Worm (Caenorhabditis elegans) whole organism, young adult: ENCODE data around the gene B0244.15.

Experiments used
- B0019.2 ChIP-seq: fragments of 200-800 bp; sonication (Bioruptor generic); conservative IDR thresholded peaks from 2 replicates; pipeline ENCODE4 v1.3.6; 2022; ENCODE audit warnings: missing genetic modification reagents, missing genetic modification characterization, missing compliant biosample characterization
- B0035.1 ChIP-seq: sonication (generic microtip); optimal IDR thresholded peaks from 2 replicates; lab custom pipeline; 2016; ENCODE audit warnings: missing genetic modification characterization, mild to moderate bottlenecking, missing compliant biosample characterization, missing genotype, missing genetic modification reagents
- B0261.1 ChIP-seq: sonication (generic microtip); optimal IDR thresholded peaks from 2 replicates; lab custom pipeline; 2016; ENCODE audit warnings: mild to moderate bottlenecking, missing genetic modification characterization, moderate library complexity, missing compliant biosample characterization
- D2030.7 ChIP-seq: fragments of 200-800 bp; sonication (Bioruptor generic); IDR thresholded peaks from 2 replicates; pipeline ENCODE4 v1.3.6; 2022; ENCODE audit warnings: missing genetic modification reagents, missing genetic modification characterization, missing compliant biosample characterization
- F10E7.11 ChIP-seq: sonication (generic microtip); optimal IDR thresholded peaks from 2 replicates; lab custom pipeline; 2017; ENCODE audit warnings: mild to moderate bottlenecking, missing genetic modification characterization, moderate library complexity, missing compliant biosample characterization
- F22D6.2 ChIP-seq: sonication (generic microtip); optimal IDR thresholded peaks from 2 replicates; lab custom pipeline; 2016; ENCODE audit warnings: mild to moderate bottlenecking, missing genetic modification characterization, missing compliant biosample characterization
- F33H1.4 ChIP-seq: fragments of 200-800 bp; sonication (Bioruptor generic); IDR thresholded peaks from 2 replicates; pipeline ENCODE4 v1.3.6; 2022; ENCODE audit warnings: missing genetic modification reagents, missing genetic modification characterization, missing compliant biosample characterization
- F57A8.1 ChIP-seq: fragments of 200-800 bp; sonication (Bioruptor generic); optimal IDR thresholded peaks from 2 replicates; lab custom pipeline; 2018; ENCODE audit warnings: mild to moderate bottlenecking, missing genetic modification characterization, moderate library complexity, missing compliant biosample characterization
- F57C9.4 ChIP-seq: sonication (generic microtip); optimal IDR thresholded peaks from 2 replicates; lab custom pipeline; 2017; ENCODE audit warnings: mild to moderate bottlenecking, missing genetic modification characterization, missing compliant biosample characterization
- Y53F4B.3 ChIP-seq: fragments of 200-800 bp; sonication (Bioruptor generic); IDR thresholded peaks from 2 replicates; pipeline ENCODE4 v1.3.6; 2022; ENCODE audit warnings: missing genetic modification reagents, missing genetic modification characterization, missing compliant biosample characterization
- Y56A3A.18 ChIP-seq: fragments of 200-800 bp; sonication (Bioruptor generic); IDR thresholded peaks from 2 replicates; pipeline ENCODE4 v1.3.6; 2022; ENCODE audit warnings: missing genetic modification reagents, missing genetic modification characterization, missing compliant biosample characterization
- Y79H2A.3 ChIP-seq: fragments of 200-800 bp; sonication (Bioruptor generic); conservative IDR thresholded peaks from 2 replicates; pipeline ENCODE4 v1.3.6; 2022; ENCODE audit warnings: missing genetic modification reagents, missing genetic modification characterization, missing compliant biosample characterization
- Y95B8A.8 ChIP-seq: fragments of 200-800 bp; sonication (Bioruptor generic); IDR thresholded peaks from 2 replicates; pipeline ENCODE4 v1.3.6; 2022; ENCODE audit warnings: missing genetic modification reagents, missing genetic modification characterization, missing compliant biosample characterization
- aptf-2 ChIP-seq: fragments of 200-800 bp; sonication (Bioruptor generic); conservative IDR thresholded peaks from 2 replicates; pipeline ENCODE4 v1.3.6; 2022; ENCODE audit warnings: missing genetic modification reagents, missing genetic modification characterization, missing compliant biosample characterization
- attf-3 ChIP-seq: fragments of 200-800 bp; sonication (Bioruptor generic); conservative IDR thresholded peaks from 2 replicates; pipeline ENCODE4 v1.3.6; 2022; ENCODE audit warnings: missing genetic modification reagents, missing genetic modification characterization, missing compliant biosample characterization
- attf-5 ChIP-seq: fragments of 200-800 bp; sonication (Bioruptor generic); optimal IDR thresholded peaks from 2 replicates; lab custom pipeline; 2018; ENCODE audit warnings: mild to moderate bottlenecking, missing genetic modification characterization, missing compliant biosample characterization
- attf-6 ChIP-seq: fragments of 200-800 bp; sonication (Bioruptor generic); IDR thresholded peaks from 2 replicates; pipeline ENCODE4 v1.3.6; 2022; ENCODE audit warnings: missing genetic modification reagents, missing genetic modification characterization, missing compliant biosample characterization
- bed-2 ChIP-seq: fragments of 200-800 bp; sonication (Bioruptor generic); IDR thresholded peaks from 2 replicates; pipeline ENCODE4 v1.3.6; 2022; ENCODE audit warnings: missing genetic modification reagents, missing genetic modification characterization, missing compliant biosample characterization
- ccch-3 ChIP-seq: fragments of 200-800 bp; sonication (Bioruptor generic); optimal IDR thresholded peaks from 2 replicates; lab custom pipeline; 2018; ENCODE audit warnings: mild to moderate bottlenecking, missing genetic modification characterization, missing compliant biosample characterization
- ceh-100 ChIP-seq: fragments of 200-800 bp; sonication (Bioruptor generic); IDR thresholded peaks from 2 replicates; pipeline ENCODE4 v1.3.6; 2022; ENCODE audit warnings: missing genetic modification reagents, missing genetic modification characterization, missing compliant biosample characterization
- chd-7 ChIP-seq: sonication (generic microtip); optimal IDR thresholded peaks from 2 replicates; lab custom pipeline; 2016; ENCODE audit warnings: mild to moderate bottlenecking, missing genetic modification characterization, moderate library complexity, missing compliant biosample characterization
- dpff-1 ChIP-seq: sonication (generic microtip); optimal IDR thresholded peaks from 2 replicates; lab custom pipeline; 2017; ENCODE audit warnings: mild to moderate bottlenecking, missing genetic modification characterization, missing compliant biosample characterization
- efl-1 ChIP-seq: fragments of 150-350 bp; optimal IDR thresholded peaks from 2 replicates; lab custom pipeline; 2014; ENCODE audit warnings: missing biosample characterization, missing genetic modification reagents, missing genetic modification characterization
- egl-44 ChIP-seq: fragments of 200-800 bp; sonication (Bioruptor generic); IDR thresholded peaks from 2 replicates; pipeline ENCODE4 v1.3.6; 2022; ENCODE audit warnings: missing genetic modification reagents, missing genetic modification characterization, missing compliant biosample characterization
- ets-4 ChIP-seq: fragments of 200-800 bp; sonication (Bioruptor generic); optimal IDR thresholded peaks from 2 replicates; lab custom pipeline; 2018; ENCODE audit warnings: mild to moderate bottlenecking, missing genetic modification characterization, missing compliant biosample characterization
- gei-17 ChIP-seq: fragments of 200-800 bp; sonication (Bioruptor generic); optimal IDR thresholded peaks from 2 replicates; lab custom pipeline; 2018; ENCODE audit warnings: mild to moderate bottlenecking, missing genetic modification characterization, missing compliant biosample characterization
- hlh-12 ChIP-seq: sonication (generic microtip); optimal IDR thresholded peaks from 2 replicates; lab custom pipeline; 2016; ENCODE audit warnings: missing genetic modification characterization, missing compliant biosample characterization
- hlh-26 ChIP-seq: fragments of 200-800 bp; sonication (Bioruptor generic); conservative IDR thresholded peaks from 2 replicates; pipeline ENCODE4 v1.3.6; 2022; ENCODE audit warnings: missing genetic modification reagents, missing genetic modification characterization, missing compliant biosample characterization
- hmg-1.2 ChIP-seq: fragments of 200-800 bp; sonication (Bioruptor generic); IDR thresholded peaks from 2 replicates; pipeline ENCODE4 v1.3.6; 2022; ENCODE audit warnings: missing genetic modification reagents, missing genetic modification characterization, missing compliant biosample characterization
- hmg-20 ChIP-seq: fragments of 200-800 bp; sonication (Bioruptor generic); IDR thresholded peaks from 2 replicates; pipeline ENCODE4 v1.3.6; 2022; ENCODE audit warnings: missing genetic modification reagents, missing genetic modification characterization, missing compliant biosample characterization
- hsf-1 ChIP-seq: fragments of 200-800 bp; sonication (Bioruptor generic); IDR thresholded peaks from 2 replicates; pipeline ENCODE4 v1.3.6; 2022; ENCODE audit warnings: missing genetic modification reagents, missing genetic modification characterization, missing compliant biosample characterization
- lag-1 ChIP-seq: fragments of 200-800 bp; sonication (Bioruptor generic); IDR thresholded peaks from 2 replicates; pipeline ENCODE4 v1.3.6; 2022; ENCODE audit warnings: missing genetic modification reagents, missing genetic modification characterization, missing compliant biosample characterization
- let-607 ChIP-seq, 2 experiments: fragments of 200-800 bp in 1 of 2; sonication (Bioruptor generic) in 1 of 2; sonication (generic microtip) in 1 of 2; optimal IDR thresholded peaks; 2 replicates each; lab custom pipeline; 2016 to 2018; ENCODE audit warnings: mild to moderate bottlenecking in 2 of 2, missing compliant biosample characterization in 2 of 2, missing genetic modification characterization in 2 of 2, moderate library complexity in 2 of 2, missing genotype in 1 of 2
- lin-26 ChIP-seq: fragments of 200-800 bp; sonication (Bioruptor generic); IDR thresholded peaks from 2 replicates; pipeline ENCODE4 v1.3.6; 2022; ENCODE audit warnings: missing genetic modification reagents, missing genetic modification characterization, missing compliant biosample characterization
- lin-54 ChIP-seq: fragments of 200-800 bp; sonication (Bioruptor generic); optimal IDR thresholded peaks from 2 replicates; lab custom pipeline; 2018; ENCODE audit warnings: mild to moderate bottlenecking, missing genetic modification characterization, missing compliant biosample characterization
- lir-1 ChIP-seq: fragments of 200-800 bp; sonication (Bioruptor generic); conservative IDR thresholded peaks from 2 replicates; pipeline ENCODE4 v1.3.6; 2022; ENCODE audit warnings: missing genetic modification reagents, missing genetic modification characterization, missing compliant biosample characterization
- lsl-1 ChIP-seq: fragments of 200-800 bp; sonication (Bioruptor generic); optimal IDR thresholded peaks from 2 replicates; lab custom pipeline; 2018; ENCODE audit warnings: mild to moderate bottlenecking, missing genetic modification characterization, moderate library complexity, missing compliant biosample characterization
- madf-6 ChIP-seq: fragments of 200-800 bp; sonication (Bioruptor generic); IDR thresholded peaks from 2 replicates; pipeline ENCODE4 v1.3.6; 2022; ENCODE audit warnings: missing genetic modification reagents, missing genetic modification characterization, missing compliant biosample characterization
- mcd-1 ChIP-seq: fragments of 200-800 bp; sonication (Bioruptor generic); IDR thresholded peaks from 2 replicates; pipeline ENCODE4 v1.3.6; 2022; ENCODE audit warnings: missing genetic modification reagents, missing genetic modification characterization, missing compliant biosample characterization
- mxl-1 ChIP-seq: sonication (generic microtip); optimal IDR thresholded peaks from 2 replicates; lab custom pipeline; 2016; ENCODE audit warnings: missing genetic modification characterization, missing compliant biosample characterization
- nfyb-1 ChIP-seq: fragments of 200-800 bp; sonication (Bioruptor generic); IDR thresholded peaks from 2 replicates; pipeline ENCODE4 v1.3.6; 2022; ENCODE audit warnings: missing genetic modification reagents, missing genetic modification characterization, missing compliant biosample characterization
- pbrm-1 ChIP-seq: fragments of 200-800 bp; sonication (Bioruptor generic); IDR thresholded peaks from 2 replicates; pipeline ENCODE4 v1.3.6; 2022; ENCODE audit warnings: missing genetic modification reagents, missing genetic modification characterization, missing compliant biosample characterization
- pha-4 ChIP-seq: fragments of 150-350 bp; sonication (generic microtip); optimal IDR thresholded peaks from 2 replicates; lab custom pipeline; 2014; ENCODE audit warnings: missing biosample characterization, missing genetic modification reagents, missing genetic modification characterization
- rcor-1 ChIP-seq: fragments of 200-800 bp; sonication (Bioruptor generic); IDR thresholded peaks from 2 replicates; pipeline ENCODE4 v1.3.6; 2022; ENCODE audit warnings: missing genetic modification reagents, missing genetic modification characterization, missing compliant biosample characterization
- snpc-1.3 ChIP-seq: sonication (generic microtip); optimal IDR thresholded peaks from 2 replicates; lab custom pipeline; 2017; ENCODE audit warnings: missing genetic modification characterization, mild to moderate bottlenecking, missing compliant biosample characterization, antibody characterized with exemption, moderate library complexity, missing genotype, missing genetic modification reagents; ENCODE audit not compliant: insufficient read depth
- tbp1 ChIP-seq: fragments of 200-800 bp; sonication (Bioruptor generic); optimal IDR thresholded peaks from 2 replicates; lab custom pipeline; 2018; ENCODE audit warnings: mild to moderate bottlenecking, missing genetic modification characterization, missing compliant biosample characterization
- tbx-9 ChIP-seq: sonication (generic microtip); optimal IDR thresholded peaks from 2 replicates; lab custom pipeline; 2016; ENCODE audit warnings: borderline replicate concordance, missing genetic modification characterization, inconsistent platforms, missing compliant biosample characterization
- zim-3 ChIP-seq: sonication (generic microtip); optimal IDR thresholded peaks from 2 replicates; lab custom pipeline; 2017; ENCODE audit warnings: mild to moderate bottlenecking, missing genetic modification characterization, moderate library complexity, missing compliant biosample characterization
- ztf-25 ChIP-seq: fragments of 200-800 bp; sonication (Bioruptor generic); IDR thresholded peaks from 2 replicates; pipeline ENCODE4 v1.3.6; 2022; ENCODE audit warnings: missing genetic modification reagents, missing genetic modification characterization, missing compliant biosample characterization

Gene B0244.15

ce11 chrIII:5727827-5728226, 15.4 kb upstream of the B0244.15 start, which contains the start of gene egg-1:
egg-1 (plus strand) TSS chrIII:5728180.
- TF ChIP-seq hmg-20, result no peak
- TF ChIP-seq B0019.2 (GFP tag; lab: Robert Waterston, UW), result peak; percentile 78
- TF ChIP-seq F57A8.1 (GFP tag; lab: Kevin White, UChicago), result no peak
- TF ChIP-seq lsl-1 (GFP tag; lab: Kevin White, UChicago), result peak; percentile 98
- peak; percentile 99 for TF ChIP-seq madf-6 (GFP tag; lab: Robert Waterston, UW)
- peak; percentile 50; the same call in 1 of the 2 replicates for TF ChIP-seq Y79H2A.3
- peak; percentile 67 for TF ChIP-seq pbrm-1 (GFP tag; lab: Robert Waterston, UW)
- peak; percentile 72 for TF ChIP-seq mcd-1 (GFP tag; lab: Robert Waterston, UW)
- TF ChIP-seq Y56A3A.18 (GFP tag; lab: Robert Waterston, UW), result no peak
- TF ChIP-seq attf-6 (GFP tag; lab: Robert Waterston, UW), result 0 out of 2 replicates have a peak, but pooled peaks have one; percentile 21
- TF ChIP-seq F22D6.2 (tag; lab: Kevin White, UChicago), result no peak
- TF ChIP-seq snpc-1.3 (tag; lab: Kevin White, UChicago), result peak; percentile 93
- no peak for TF ChIP-seq B0035.1 (tag; lab: Kevin White, UChicago)
- TF ChIP-seq hlh-26 (GFP tag; lab: Robert Waterston, UW), result no peak
- TF ChIP-seq hlh-12 (tag; lab: Kevin White, UChicago), result no peak
- TF ChIP-seq B0261.1, result no peak
- no peak for TF ChIP-seq chd-7 (tag; lab: Kevin White, UChicago)
- no peak for TF ChIP-seq zim-3
- no peak for TF ChIP-seq lag-1 (GFP tag; lab: Robert Waterston, UW)
- no peak for TF ChIP-seq attf-5 (GFP tag; lab: Kevin White, UChicago)
- TF ChIP-seq tbp1 (GFP tag; lab: Kevin White, UChicago), result peak; percentile 65
- TF ChIP-seq F33H1.4, result peak; percentile 98
- peak; percentile 83 for TF ChIP-seq rcor-1
- no peak for TF ChIP-seq pha-4 (tag; lab: Kevin White, UChicago)
- peak; percentile 52; the same call in 1 of the 2 replicates for TF ChIP-seq lir-1 (GFP tag; lab: Robert Waterston, UW)
- no peak for TF ChIP-seq tbx-9
- TF ChIP-seq ccch-3 (GFP tag; lab: Kevin White, UChicago), result no peak
- no peak for TF ChIP-seq ztf-25 (GFP tag; lab: Robert Waterston, UW)
- TF ChIP-seq gei-17, result no peak
- peak; percentile 93 for TF ChIP-seq Y95B8A.8 (GFP tag; lab: Robert Waterston, UW)
- no peak for TF ChIP-seq let-607 (tag; optimal IDR thresholded peaks at IDR 0.05; lab: Kevin White, UChicago)
- no peak for TF ChIP-seq F57C9.4 (tag; lab: Kevin White, UChicago)
- peak; percentile 70; the same call in 1 of the 2 replicates for TF ChIP-seq aptf-2
- no peak for TF ChIP-seq egl-44 (GFP tag; lab: Robert Waterston, UW)
- no peak for TF ChIP-seq lin-26 (GFP tag; lab: Robert Waterston, UW)
- no peak for TF ChIP-seq nfyb-1 (GFP tag; lab: Robert Waterston, UW)
- TF ChIP-seq lin-54 (GFP tag; lab: Kevin White, UChicago), result peak; percentile 95
- no peak for TF ChIP-seq bed-2 (GFP tag; lab: Robert Waterston, UW)
- TF ChIP-seq D2030.7, result peak; percentile 93
- peak; percentile 61 for TF ChIP-seq hmg-1.2 (GFP tag; lab: Robert Waterston, UW)
- peak; percentile 53 for TF ChIP-seq ceh-100
- TF ChIP-seq F10E7.11, result no peak
- no peak for TF ChIP-seq dpff-1 (tag; lab: Kevin White, UChicago)
- no peak for TF ChIP-seq mxl-1 (tag; lab: Kevin White, UChicago)
- TF ChIP-seq efl-1 (GFP tag; lab: Kevin White, UChicago), result peak; percentile 98
- peak; percentile 17; the same call in 1 of the 2 replicates for TF ChIP-seq attf-3 (GFP tag; lab: Robert Waterston, UW)
- TF ChIP-seq Y53F4B.3 (GFP tag; lab: Robert Waterston, UW), result 0 out of 2 replicates have a peak, but pooled peaks have one; percentile 17
- peak; percentile 89 for TF ChIP-seq hsf-1
- TF ChIP-seq ets-4 (GFP tag; lab: Kevin White, UChicago), result no peak
